Worm (Caenorhabditis elegans) whole organism, young adult: ENCODE results near the gene F55G11.2.

Source experiments
- C17E4.6 ChIP-seq: fragments of 200-800 bp; sonication (Bioruptor generic); IDR thresholded peaks from 2 replicates; pipeline ENCODE4 v1.3.6; 2022; ENCODE audit warnings: missing genetic modification reagents, missing genetic modification characterization, missing compliant biosample characterization
- F23B12.7 ChIP-seq: sonication (generic microtip); optimal IDR thresholded peaks from 2 replicates; lab custom pipeline; 2017; ENCODE audit warnings: missing genetic modification characterization, mild to moderate bottlenecking, missing compliant biosample characterization, antibody characterized with exemption, moderate library complexity; ENCODE audit not compliant: insufficient read depth
- F33H1.4 ChIP-seq: fragments of 200-800 bp; sonication (Bioruptor generic); IDR thresholded peaks from 2 replicates; pipeline ENCODE4 v1.3.6; 2022; ENCODE audit warnings: missing genetic modification reagents, missing genetic modification characterization, missing compliant biosample characterization
- F49E8.2 ChIP-seq: sonication (generic microtip); optimal IDR thresholded peaks from 3 replicates; lab custom pipeline; 2017; ENCODE audit warnings: missing genetic modification characterization, mild to moderate bottlenecking, missing compliant biosample characterization, antibody characterized with exemption, moderate library complexity; ENCODE audit not compliant: insufficient read depth
- F55B11.4 ChIP-seq: sonication (generic microtip); optimal IDR thresholded peaks from 2 replicates; lab custom pipeline; 2016; ENCODE audit warnings: missing compliant biosample characterization, missing genetic modification characterization, borderline replicate concordance; ENCODE audit not compliant: insufficient read depth
- F57C9.4 ChIP-seq: sonication (generic microtip); optimal IDR thresholded peaks from 2 replicates; lab custom pipeline; 2017; ENCODE audit warnings: mild to moderate bottlenecking, missing genetic modification characterization, missing compliant biosample characterization
- Y53F4B.3 ChIP-seq: fragments of 200-800 bp; sonication (Bioruptor generic); IDR thresholded peaks from 2 replicates; pipeline ENCODE4 v1.3.6; 2022; ENCODE audit warnings: missing genetic modification reagents, missing genetic modification characterization, missing compliant biosample characterization
- ama-1 ChIP-seq, 3 experiments: fragments of 150-350 bp in 1 of 3; sonication (generic microtip) in 2 of 3; optimal IDR thresholded peaks; 2 replicates each; lab custom pipeline; 2014 to 2018; ENCODE audit warnings: missing biosample characterization in 2 of 3, missing genetic modification characterization in 2 of 3, missing genetic modification reagents in 2 of 3
- ccch-3 ChIP-seq: fragments of 200-800 bp; sonication (Bioruptor generic); optimal IDR thresholded peaks from 2 replicates; lab custom pipeline; 2018; ENCODE audit warnings: mild to moderate bottlenecking, missing genetic modification characterization, missing compliant biosample characterization
- ceh-100 ChIP-seq: fragments of 200-800 bp; sonication (Bioruptor generic); IDR thresholded peaks from 2 replicates; pipeline ENCODE4 v1.3.6; 2022; ENCODE audit warnings: missing genetic modification reagents, missing genetic modification characterization, missing compliant biosample characterization
- dpff-1 ChIP-seq: sonication (generic microtip); optimal IDR thresholded peaks from 2 replicates; lab custom pipeline; 2017; ENCODE audit warnings: mild to moderate bottlenecking, missing genetic modification characterization, missing compliant biosample characterization
- efl-1 ChIP-seq: fragments of 150-350 bp; optimal IDR thresholded peaks from 2 replicates; lab custom pipeline; 2014; ENCODE audit warnings: missing biosample characterization, missing genetic modification reagents, missing genetic modification characterization
- ekl-4 ChIP-seq: fragments of 200-800 bp; sonication (Bioruptor generic); IDR thresholded peaks from 2 replicates; pipeline ENCODE4 v1.3.6; 2022; ENCODE audit warnings: missing genetic modification reagents, missing genetic modification characterization, missing compliant biosample characterization
- gei-17 ChIP-seq: fragments of 200-800 bp; sonication (Bioruptor generic); optimal IDR thresholded peaks from 2 replicates; lab custom pipeline; 2018; ENCODE audit warnings: mild to moderate bottlenecking, missing genetic modification characterization, missing compliant biosample characterization
- hlh-12 ChIP-seq: sonication (generic microtip); optimal IDR thresholded peaks from 2 replicates; lab custom pipeline; 2016; ENCODE audit warnings: missing genetic modification characterization, missing compliant biosample characterization
- hrde-1 ChIP-seq: sonication (generic microtip); optimal IDR thresholded peaks from 2 replicates; lab custom pipeline; 2016; ENCODE audit warnings: missing genetic modification characterization, mild to moderate bottlenecking, missing compliant biosample characterization, moderate library complexity, missing genotype, missing genetic modification reagents, borderline replicate concordance
- hsf-1 ChIP-seq: fragments of 200-800 bp; sonication (Bioruptor generic); IDR thresholded peaks from 2 replicates; pipeline ENCODE4 v1.3.6; 2022; ENCODE audit warnings: missing genetic modification reagents, missing genetic modification characterization, missing compliant biosample characterization
- lag-1 ChIP-seq: fragments of 200-800 bp; sonication (Bioruptor generic); IDR thresholded peaks from 2 replicates; pipeline ENCODE4 v1.3.6; 2022; ENCODE audit warnings: missing genetic modification reagents, missing genetic modification characterization, missing compliant biosample characterization
- let-607 ChIP-seq, 2 experiments: fragments of 200-800 bp in 1 of 2; sonication (Bioruptor generic) in 1 of 2; sonication (generic microtip) in 1 of 2; optimal IDR thresholded peaks; 2 replicates each; lab custom pipeline; 2016 to 2018; ENCODE audit warnings: mild to moderate bottlenecking in 2 of 2, missing compliant biosample characterization in 2 of 2, missing genetic modification characterization in 2 of 2, moderate library complexity in 2 of 2, missing genotype in 1 of 2
- madf-3 ChIP-seq: fragments of 200-800 bp; sonication (Bioruptor generic); IDR thresholded peaks from 2 replicates; pipeline ENCODE4 v1.3.6; 2022; ENCODE audit warnings: missing genetic modification reagents, missing genetic modification characterization, missing compliant biosample characterization
- mel-28 ChIP-seq: sonication (generic microtip); optimal IDR thresholded peaks from 2 replicates; lab custom pipeline; 2016; ENCODE audit warnings: borderline replicate concordance, mild to moderate bottlenecking, missing genetic modification characterization, missing compliant biosample characterization
- nfyb-1 ChIP-seq: fragments of 200-800 bp; sonication (Bioruptor generic); IDR thresholded peaks from 2 replicates; pipeline ENCODE4 v1.3.6; 2022; ENCODE audit warnings: missing genetic modification reagents, missing genetic modification characterization, missing compliant biosample characterization
- nhr-80 ChIP-seq: sonication (generic microtip); optimal IDR thresholded peaks from 2 replicates; lab custom pipeline; 2016; ENCODE audit warnings: missing genetic modification characterization, missing compliant biosample characterization
- pbrm-1 ChIP-seq: fragments of 200-800 bp; sonication (Bioruptor generic); IDR thresholded peaks from 2 replicates; pipeline ENCODE4 v1.3.6; 2022; ENCODE audit warnings: missing genetic modification reagents, missing genetic modification characterization, missing compliant biosample characterization
- rcor-1 ChIP-seq: fragments of 200-800 bp; sonication (Bioruptor generic); IDR thresholded peaks from 2 replicates; pipeline ENCODE4 v1.3.6; 2022; ENCODE audit warnings: missing genetic modification reagents, missing genetic modification characterization, missing compliant biosample characterization
- repo-1 ChIP-seq: sonication (generic microtip); optimal IDR thresholded peaks from 2 replicates; lab custom pipeline; 2017; ENCODE audit warnings: mild to moderate bottlenecking, missing genetic modification characterization, missing compliant biosample characterization
- snpc-4 ChIP-seq, 5 experiments: fragments of 150-350 bp in 1 of 5; sonication (generic microtip) in 4 of 5; optimal IDR thresholded peaks; 2 replicates each; lab custom pipeline; 2014 to 2018; ENCODE audit warnings: missing genetic modification characterization in 5 of 5, missing biosample characterization in 3 of 5, antibody characterized with exemption in 2 of 5, mild to moderate bottlenecking in 2 of 5, missing compliant biosample characterization in 2 of 5, missing genotype in 2 of 5, moderate library complexity in 2 of 5, missing genetic modification reagents in 1 of 5
- tbx-9 ChIP-seq: sonication (generic microtip); optimal IDR thresholded peaks from 2 replicates; lab custom pipeline; 2016; ENCODE audit warnings: borderline replicate concordance, missing genetic modification characterization, inconsistent platforms, missing compliant biosample characterization
- xnd-1 ChIP-seq: sonication (generic microtip); optimal IDR thresholded peaks from 2 replicates; lab custom pipeline; 2016; ENCODE audit warnings: missing genotype, missing genetic modification reagents, missing genetic modification characterization, missing compliant biosample characterization
- zfh-2 ChIP-seq: fragments of 200-800 bp; sonication (Bioruptor generic); conservative IDR thresholded peaks from 2 replicates; pipeline ENCODE4 v1.3.6; 2022; ENCODE audit warnings: missing genetic modification reagents, missing genetic modification characterization, missing compliant biosample characterization
- zim-3 ChIP-seq: sonication (generic microtip); optimal IDR thresholded peaks from 2 replicates; lab custom pipeline; 2017; ENCODE audit warnings: mild to moderate bottlenecking, missing genetic modification characterization, moderate library complexity, missing compliant biosample characterization
- ztf-22 ChIP-seq: fragments of 200-800 bp; sonication (Bioruptor generic); optimal IDR thresholded peaks from 2 replicates; lab custom pipeline; 2018; ENCODE audit warnings: mild to moderate bottlenecking, missing genetic modification characterization, moderate library complexity, missing compliant biosample characterization
- ztf-6 ChIP-seq: fragments of 200-800 bp; sonication (Bioruptor generic); IDR thresholded peaks from 2 replicates; pipeline ENCODE4 v1.3.6; 2022; ENCODE audit warnings: missing genetic modification reagents, missing genetic modification characterization, missing compliant biosample characterization

F55G11.2 gene

DNA sequence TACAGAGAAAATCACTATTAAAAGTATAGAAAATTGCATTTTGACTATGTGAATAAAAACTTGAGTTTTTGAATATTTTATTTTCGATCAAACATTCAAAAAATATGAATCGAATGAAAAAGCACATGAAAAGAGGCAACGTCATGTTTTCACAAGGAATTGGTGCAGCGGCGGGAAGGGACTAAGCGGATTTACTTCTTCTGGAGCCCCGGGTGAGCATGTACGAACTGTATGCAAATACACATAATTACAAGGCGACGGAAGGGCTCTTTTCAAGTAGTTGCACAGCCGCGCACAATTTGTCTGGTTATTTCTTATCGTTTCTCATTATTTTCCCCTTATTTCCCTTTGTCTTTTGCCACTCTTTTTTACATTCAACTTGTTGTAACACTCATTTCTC, 26.8 kb upstream of the F55G11.2 start, which contains the start of gene K10D11.7:
TSS of gene K10D11.7 (minus strand) at position 101 of the 400 bp plus-strand sequence.
- no peak for TF ChIP-seq Y53F4B.3 (GFP tag; lab: Robert Waterston, UW)
- no peak for TF ChIP-seq hrde-1 (tag; lab: Kevin White, UChicago)
- no peak for TF ChIP-seq ztf-22 (GFP tag; lab: Kevin White, UChicago)
- TF ChIP-seq hsf-1 (GFP tag; lab: Robert Waterston, UW): no peak
- TF ChIP-seq rcor-1: no peak
- TF ChIP-seq dpff-1 (tag; lab: Kevin White, UChicago): no peak
- TF ChIP-seq xnd-1: no peak
- no peak for TF ChIP-seq nfyb-1 (GFP tag; lab: Robert Waterston, UW)
- no peak for TF ChIP-seq ceh-100 (GFP tag; lab: Robert Waterston, UW)
- no peak for TF ChIP-seq repo-1 (tag; lab: Kevin White, UChicago)
- TF ChIP-seq mel-28 (tag; lab: Kevin White, UChicago): no peak
- TF ChIP-seq F23B12.7: no peak
- TF ChIP-seq ztf-6 (GFP tag; lab: Robert Waterston, UW): no peak
- no peak for TF ChIP-seq pbrm-1 (GFP tag; lab: Robert Waterston, UW)
- TF ChIP-seq efl-1 (GFP tag; lab: Kevin White, UChicago): no peak
- no peak for TF ChIP-seq zim-3 (tag; lab: Kevin White, UChicago)
- TF ChIP-seq snpc-4 (GFP tag; optimal IDR thresholded peaks at IDR 0.05; lab: Kevin White, UChicago): no peak
- no peak for TF ChIP-seq snpc-4 (tag; optimal IDR thresholded peaks at IDR 0.05; lab: Kevin White, UChicago)

DNA sequence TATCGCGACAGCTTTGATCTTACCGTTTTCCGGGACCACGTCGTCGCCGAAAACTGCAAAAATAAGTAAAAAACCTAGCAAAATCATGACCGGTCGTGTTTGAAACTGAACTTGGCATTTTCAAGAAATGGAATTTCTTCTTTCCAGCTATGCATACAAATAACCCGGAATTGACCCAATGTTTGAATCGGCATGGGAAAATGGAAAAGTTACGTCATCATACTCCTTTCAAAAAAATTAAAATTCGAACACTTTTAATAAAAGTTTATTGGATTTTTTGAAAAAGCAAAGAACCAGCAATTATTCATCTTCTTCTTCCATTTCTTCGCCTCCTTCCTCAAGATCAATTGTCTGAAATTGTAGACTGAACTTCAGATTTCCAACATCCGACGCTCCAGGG, 25.3 kb upstream of the F55G11.2 start, which contains the start of gene K10D11.4:
TSS of gene K10D11.4 (minus strand) at position 101 of the 400 bp plus-strand sequence.
- TF ChIP-seq ztf-6 (GFP tag; lab: Robert Waterston, UW) (no peak), F33H1.4 (no peak), let-607 (tag; optimal IDR thresholded peaks at IDR 0.05; lab: Kevin White, UChicago) (no peak), F57C9.4 (no peak), ccch-3 (GFP tag; lab: Kevin White, UChicago) (no peak), zfh-2 (GFP tag; lab: Robert Waterston, UW) (no peak), ekl-4 (GFP tag; lab: Robert Waterston, UW) (no peak), xnd-1 (no peak)

DNA sequence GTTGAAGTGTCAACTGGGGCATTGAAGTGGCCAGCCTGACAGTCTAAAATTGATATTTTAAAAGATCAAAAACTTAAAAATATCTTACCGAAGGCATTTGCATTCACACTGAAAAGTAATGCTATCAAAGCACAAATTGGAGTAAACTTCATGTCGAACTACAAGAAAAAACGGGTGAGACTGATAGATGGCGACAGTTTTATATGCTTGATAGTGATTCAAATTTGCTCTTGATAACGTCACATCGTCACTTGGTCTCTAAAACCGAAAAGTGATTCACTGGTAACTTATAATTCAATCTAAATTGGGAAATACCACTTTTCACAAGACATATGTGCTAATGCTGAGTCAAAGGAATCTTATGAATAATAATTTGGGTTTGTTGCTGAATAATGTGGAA, 22.5 kb upstream of the F55G11.2 start, which contains the start of gene K10D11.5:
TSS of gene K10D11.5 (minus strand) at position 215 of the 400 bp plus-strand sequence.
- TF ChIP-seq let-607 (tag; optimal IDR thresholded peaks at IDR 0.05; lab: Kevin White, UChicago) (peak in 1 of 2 experiments; percentile 60), madf-3 (GFP tag; lab: Robert Waterston, UW) (no peak), F49E8.2 (tag; lab: Kevin White, UChicago) (no peak), nhr-80 (tag; lab: Kevin White, UChicago) (peak; percentile 71), gei-17 (GFP tag; lab: Kevin White, UChicago) (no peak)
- TF ChIP-seq, all 124 proteins: peak for 2

DNA sequence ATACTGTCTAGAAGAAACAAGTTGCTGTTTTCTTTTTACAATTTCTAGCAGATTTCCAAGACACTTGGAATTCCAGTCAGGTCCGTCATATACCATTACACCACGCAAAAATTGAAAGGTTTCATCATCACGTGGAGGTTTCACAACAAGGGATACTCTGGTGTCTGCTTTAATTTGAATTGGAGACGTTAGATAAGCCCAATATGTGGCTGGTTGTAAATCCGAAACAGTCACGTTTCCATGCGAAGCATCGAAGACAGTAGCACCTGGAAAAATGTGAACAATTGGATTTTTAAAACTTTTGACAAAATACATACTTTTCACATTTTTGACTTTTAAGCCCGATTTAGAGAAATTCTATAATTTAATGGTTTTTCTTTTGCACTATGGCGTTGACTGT, 21.5 kb upstream of the F55G11.2 start:
- TF ChIP-seq C17E4.6 (GFP tag; lab: Robert Waterston, UW) (no peak), ama-1 (optimal IDR thresholded peaks at IDR 0.05; lab: Kevin White, UChicago) (no peak), ama-1 (GFP tag; optimal IDR thresholded peaks at IDR 0.05; lab: Kevin White, UChicago) (no peak), F49E8.2 (tag; lab: Kevin White, UChicago) (no peak), tbx-9 (tag; lab: Kevin White, UChicago) (no peak), lag-1 (GFP tag; lab: Robert Waterston, UW) (no peak), hlh-12 (tag; lab: Kevin White, UChicago) (no peak), F55B11.4 (tag; lab: Kevin White, UChicago) (no peak)
